Worm (Caenorhabditis elegans): ENCODE measurements around the gene col-94.
A peak's percentile ranks its signal among the peaks of the same experiment; 100 is the strongest.

Gene col-94

ce11 chrIII:10987561-10988184 lies at the start of gene col-94 (continued):
- peak in 1 of 2 experiments; percentile 56 for TF ChIP-seq unc-62 (GFP tag; optimal IDR thresholded peaks at IDR 0.05 in 1 of 2)
- TF ChIP-seq unc-62 (tag; optimal IDR thresholded peaks at IDR 0.05): no peak
- no peak for TF ChIP-seq lin-39 (tag; optimal IDR thresholded peaks at IDR 0.05)

DNA sequence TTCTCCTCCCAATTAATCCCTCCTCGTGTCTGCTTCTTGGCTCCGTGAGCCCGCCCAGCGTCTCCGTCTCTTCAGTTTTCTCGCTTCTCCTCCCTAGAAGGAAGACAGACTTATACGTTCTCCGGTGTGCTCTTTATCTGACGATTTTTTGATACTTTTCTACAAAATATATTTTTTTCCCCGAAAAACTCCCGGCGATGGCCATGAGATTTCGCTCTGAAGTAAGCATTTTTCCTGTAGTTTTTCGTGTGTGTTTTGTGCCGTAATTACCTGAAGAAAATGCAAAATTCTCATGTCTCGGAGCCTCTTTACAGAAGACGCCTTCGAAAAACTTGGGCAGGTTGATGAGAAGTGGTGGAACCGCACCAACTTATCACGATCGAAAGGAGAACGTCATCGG lies 49.0 kb upstream of the col-94 start, which contains the start of gene spat-2:
Gene spat-2 (plus strand): TSS at position 301 of the 400 bp plus-strand sequence.
- TF ChIP-seq daf-8 (GFP tag; IDR thresholded peaks at IDR 0.05) (no peak), D1046.2 (GFP tag; IDR thresholded peaks at IDR 0.05) (0 out of 2 replicates have a peak, but pooled peaks have one; percentile 6), aha-1 (tag) (peak; percentile 24)

DNA sequence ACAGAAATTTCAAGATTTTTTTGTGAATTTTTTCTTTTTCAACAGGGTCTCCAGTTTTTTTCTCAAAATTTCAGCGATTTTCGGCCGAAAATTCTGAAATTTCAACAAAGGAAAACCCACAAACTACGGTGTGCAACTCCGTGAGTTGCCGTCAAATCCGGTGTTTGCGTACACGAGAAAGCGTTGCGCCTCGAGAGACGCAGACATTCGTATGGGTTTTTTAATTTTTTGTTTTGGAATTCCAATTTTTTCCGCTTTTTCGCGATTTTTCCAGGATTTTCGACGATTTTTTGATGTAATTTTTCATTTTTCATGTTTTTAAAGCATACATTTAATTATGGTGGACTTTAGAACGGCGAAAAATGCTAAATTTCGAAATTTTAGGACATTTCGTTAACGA lies 48.5 kb upstream of the col-94 start:
- no peak for TF ChIP-seq cey-2 (tag; optimal IDR thresholded peaks at IDR 0.05; ENCODE audit: borderline replicate concordance, insufficient read depth)
- TF ChIP-seq fkh-10 (GFP tag; optimal IDR thresholded peaks at IDR 0.05): no peak
- peak; percentile 75 for TF ChIP-seq nhr-77 (tag; optimal IDR thresholded peaks at IDR 0.05)
- TF ChIP-seq duxl-1 (tag; optimal IDR thresholded peaks at IDR 0.05; ENCODE audit: poor library complexity): peak; percentile 32
- TF ChIP-seq daf-16 (GFP tag; optimal IDR thresholded peaks at IDR 0.05): no peak
- peak; percentile 27 for TF ChIP-seq daf-16 (tag; optimal IDR thresholded peaks at IDR 0.05)
- peak; percentile 71 for TF ChIP-seq F49E8.2 (tag; optimal IDR thresholded peaks at IDR 0.05; ENCODE audit: borderline replicate concordance)
- TF ChIP-seq snpc-1.2 (GFP tag; IDR thresholded peaks at IDR 0.05): peak; percentile 65
- TF ChIP-seq nhr-11 (tag; optimal IDR thresholded peaks at IDR 0.05): peak; percentile 28
- no peak for TF ChIP-seq snpc-4 (tag; optimal IDR thresholded peaks at IDR 0.05)
- no peak for TF ChIP-seq tra-1 (GFP tag; IDR thresholded peaks at IDR 0.05)
- no peak for TF ChIP-seq lin-15B (tag; optimal IDR thresholded peaks at IDR 0.05)
- TF ChIP-seq hif-1 (tag; optimal IDR thresholded peaks at IDR 0.05): peak in 1 of 2 experiments; percentile 28
- TF ChIP-seq zfp-3 (GFP tag; conservative IDR thresholded peaks at IDR 0.05): no peak
- peak; percentile 37 for TF ChIP-seq nhr-28 (tag; optimal IDR thresholded peaks at IDR 0.05)
- peak; percentile 77 for TF ChIP-seq arid-1 (GFP tag; conservative IDR thresholded peaks at IDR 0.05)
- 0 out of 2 replicates have a peak, but pooled peaks have one; percentile 45 for TF ChIP-seq ZK337.2 (GFP tag; IDR thresholded peaks at IDR 0.05)
- TF ChIP-seq Y48G9A.11 (GFP tag; IDR thresholded peaks at IDR 0.05): peak; percentile 64
- TF ChIP-seq nhr-42 (GFP tag; IDR thresholded peaks at IDR 0.05): 0 out of 2 replicates have a peak, but pooled peaks have one; percentile 34
- no peak for TF ChIP-seq lin-1 (GFP tag; IDR thresholded peaks at IDR 0.05)
- no peak for TF ChIP-seq php-3 (GFP tag; IDR thresholded peaks at IDR 0.05)
- TF ChIP-seq jun-1 (tag; optimal IDR thresholded peaks at IDR 0.05): no peak
- no peak for TF ChIP-seq pqm-1 (tag; optimal IDR thresholded peaks at IDR 0.05)
- TF ChIP-seq Y5F2A.4 (GFP tag; optimal IDR thresholded peaks at IDR 0.05): no peak
- no peak for TF ChIP-seq madf-5 (GFP tag; IDR thresholded peaks at IDR 0.05)
- no peak for TF ChIP-seq F44E2.7 (GFP tag; IDR thresholded peaks at IDR 0.05)
- TF ChIP-seq nhr-102 (tag; optimal IDR thresholded peaks at IDR 0.05): peak; percentile 31
- TF ChIP-seq dmd-6 (GFP tag; IDR thresholded peaks at IDR 0.05): peak; percentile 41
- peak; percentile 34 for TF ChIP-seq aha-1 (tag)
- 0 out of 2 replicates have a peak, but pooled peaks have one; percentile 27 for TF ChIP-seq saeg-2 (GFP tag; IDR thresholded peaks at IDR 0.05)
- TF ChIP-seq dmd-8 (GFP tag; IDR thresholded peaks at IDR 0.05): no peak
- TF ChIP-seq rbr-2 (tag; optimal IDR thresholded peaks at IDR 0.05): peak; percentile 65
- TF ChIP-seq dpl-1 (GFP tag; optimal IDR thresholded peaks at IDR 0.05): peak; percentile 82
- TF ChIP-seq egl-27 (tag; optimal IDR thresholded peaks at IDR 0.05): no peak
- peak; percentile 63 for TF ChIP-seq hlh-30 (tag; optimal IDR thresholded peaks at IDR 0.05; ENCODE audit: insufficient read depth)
- no peak for TF ChIP-seq R02D3.7 (tag; optimal IDR thresholded peaks at IDR 0.05)
- peak; percentile 56; the same call in 1 of the 2 replicates for TF ChIP-seq pha-4 (GFP tag; IDR thresholded peaks at IDR 0.05)
- no peak for TF ChIP-seq pha-4 (tag; optimal IDR thresholded peaks at IDR 0.05)
- TF ChIP-seq unc-130 (GFP tag; optimal IDR thresholded peaks at IDR 0.05): peak; percentile 73
- TF ChIP-seq mxl-3 (GFP tag; optimal IDR thresholded peaks at IDR 0.05): no peak
- TF ChIP-seq spr-1 (tag; optimal IDR thresholded peaks at IDR 0.05): peak; percentile 27
- no peak for TF ChIP-seq spr-3 (GFP tag; optimal IDR thresholded peaks at IDR 0.05)
